Worm (Caenorhabditis elegans): Measurements from ENCODE around the gene isw-1.

The isw-1 gene

ce11 chrIII:6679323-6679722, 30.6 kb downstream of the isw-1 start:
- TF ChIP-seq aly-1 (tag; optimal IDR thresholded peaks at IDR 0.05) (no peak), ets-7 (tag; optimal IDR thresholded peaks at IDR 0.05) (no peak), hmg-4 (GFP tag; optimal IDR thresholded peaks at IDR 0.05) (no peak), F13C5.2 (tag; optimal IDR thresholded peaks at IDR 0.05) (no peak)

ce11 chrIII:6677304-6677703, 32.6 kb downstream of the isw-1 start:
- TF ChIP-seq ets-7 (tag; optimal IDR thresholded peaks at IDR 0.05) (no peak), aly-1 (tag; optimal IDR thresholded peaks at IDR 0.05) (no peak), pes-1 (GFP tag; IDR thresholded peaks at IDR 0.05) (no peak)

- TF ChIP-seq B0310.2 (tag; optimal IDR thresholded peaks at IDR 0.05) (no peak), F13C5.2 (tag; optimal IDR thresholded peaks at IDR 0.05) (no peak), sea-1 (GFP tag; conservative IDR thresholded peaks at IDR 0.05) (no peak), ama-1 (optimal IDR thresholded peaks at IDR 0.05) (no peak), hmg-4 (GFP tag; optimal IDR thresholded peaks at IDR 0.05) (no peak), ets-7 (tag; optimal IDR thresholded peaks at IDR 0.05) (no peak), flt-1 (GFP tag; IDR thresholded peaks at IDR 0.05) (no peak), scrt-1 (GFP tag; IDR thresholded peaks at IDR 0.05) (no peak), pes-1 (GFP tag; IDR thresholded peaks at IDR 0.05) (no peak), ceh-13 (GFP tag; optimal IDR thresholded peaks at IDR 0.05) (no peak), aly-1 (tag; optimal IDR thresholded peaks at IDR 0.05) (no peak), hnd-1 (tag; optimal IDR thresholded peaks at IDR 0.05) (no peak), tra-4 (tag; optimal IDR thresholded peaks at IDR 0.05) (no peak), ceh-36 (tag; optimal IDR thresholded peaks at IDR 0.05) (no peak), hmbx-1 (tag; optimal IDR thresholded peaks at IDR 0.05) (no peak), tbx-37 (GFP tag; conservative IDR thresholded peaks at IDR 0.05) (no peak), tbx-11 (GFP tag; IDR thresholded peaks at IDR 0.05) (no peak)
Measured at ce11 chrIII:6675460-6675859, 34.4 kb downstream of the isw-1 start, which contains the start of gene rbf-1. TSS of gene rbf-1 (plus strand) at chrIII:6675760.

- TF ChIP-seq tra-4 (tag; optimal IDR thresholded peaks at IDR 0.05) (no peak), tbx-37 (GFP tag; conservative IDR thresholded peaks at IDR 0.05) (no peak), scrt-1 (GFP tag; IDR thresholded peaks at IDR 0.05) (no peak), ets-7 (tag; optimal IDR thresholded peaks at IDR 0.05) (no peak), aly-1 (tag; optimal IDR thresholded peaks at IDR 0.05) (no peak), tbx-11 (GFP tag; IDR thresholded peaks at IDR 0.05) (no peak), F13C5.2 (tag; optimal IDR thresholded peaks at IDR 0.05) (no peak), ceh-13 (GFP tag; optimal IDR thresholded peaks at IDR 0.05) (no peak), sea-1 (GFP tag; conservative IDR thresholded peaks at IDR 0.05) (no peak), ama-1 (optimal IDR thresholded peaks at IDR 0.05) (no peak), hnd-1 (tag; optimal IDR thresholded peaks at IDR 0.05) (no peak), hmg-4 (GFP tag; optimal IDR thresholded peaks at IDR 0.05) (no peak), B0310.2 (tag; optimal IDR thresholded peaks at IDR 0.05) (no peak), flt-1 (GFP tag; IDR thresholded peaks at IDR 0.05) (no peak), hmbx-1 (tag; optimal IDR thresholded peaks at IDR 0.05) (no peak), ceh-36 (tag; optimal IDR thresholded peaks at IDR 0.05) (no peak), pes-1 (GFP tag; IDR thresholded peaks at IDR 0.05) (no peak)
Measured at ce11 chrIII:6670737-6671242, 39.1 kb downstream of the isw-1 start.

- TF ChIP-seq flt-1 (GFP tag; IDR thresholded peaks at IDR 0.05) (peak; percentile 74), tbx-11 (GFP tag; IDR thresholded peaks at IDR 0.05) (peak; percentile 80), tbx-37 (GFP tag; conservative IDR thresholded peaks at IDR 0.05) (peak; percentile 75), scrt-1 (GFP tag; IDR thresholded peaks at IDR 0.05) (peak; percentile 73), pes-1 (GFP tag; IDR thresholded peaks at IDR 0.05) (peak; percentile 84), sea-1 (GFP tag; conservative IDR thresholded peaks at IDR 0.05) (peak; percentile 86)
Measured at ce11 chrIII:6661660-6662059, 48.2 kb downstream of the isw-1 start.

- TF ChIP-seq pes-1 (GFP tag; IDR thresholded peaks at IDR 0.05) (no peak), flt-1 (GFP tag; IDR thresholded peaks at IDR 0.05) (no peak), sea-1 (GFP tag; conservative IDR thresholded peaks at IDR 0.05) (no peak), tbx-11 (GFP tag; IDR thresholded peaks at IDR 0.05) (no peak), ama-1 (optimal IDR thresholded peaks at IDR 0.05) (no peak), ceh-36 (tag; optimal IDR thresholded peaks at IDR 0.05) (no peak), F13C5.2 (tag; optimal IDR thresholded peaks at IDR 0.05) (no peak), scrt-1 (GFP tag; IDR thresholded peaks at IDR 0.05) (no peak), tbx-37 (GFP tag; conservative IDR thresholded peaks at IDR 0.05) (no peak), tra-4 (tag; optimal IDR thresholded peaks at IDR 0.05) (no peak), hmbx-1 (tag; optimal IDR thresholded peaks at IDR 0.05) (no peak), ets-7 (tag; optimal IDR thresholded peaks at IDR 0.05) (no peak), ceh-13 (GFP tag; optimal IDR thresholded peaks at IDR 0.05) (no peak), B0310.2 (tag; optimal IDR thresholded peaks at IDR 0.05) (no peak), hnd-1 (tag; optimal IDR thresholded peaks at IDR 0.05) (no peak), aly-1 (tag; optimal IDR thresholded peaks at IDR 0.05) (no peak), hmg-4 (GFP tag; optimal IDR thresholded peaks at IDR 0.05) (no peak)
Measured at ce11 chrIII:6655830-6656229, 54.1 kb downstream of the isw-1 start.
